Fruit fly (Drosophila melanogaster): ENCODE results near the gene Spp.

Spp gene

dm6 chr2L:510534-511014 is 33.9 kb downstream of the Spp start (continued):
- TF ChIP-seq zen2 (GFP tag; IDR thresholded peaks at IDR 0.05; ENCODE audit: partially characterized antibody) = no peak
- peak; percentile 60 for TF ChIP-seq pb (GFP tag; optimal IDR thresholded peaks at IDR 0.05)
- no peak for TF ChIP-seq ranshi (GFP tag; IDR thresholded peaks at IDR 0.05)
- TF ChIP-seq CG13624 (GFP tag; optimal IDR thresholded peaks at IDR 0.05) = peak; percentile 27
- TF ChIP-seq CG14441 (GFP tag; IDR thresholded peaks at IDR 0.05) = 0 out of 2 replicates have a peak, but pooled peaks have one; percentile 14
- peak; percentile 47 for TF ChIP-seq ewg (GFP tag; optimal IDR thresholded peaks at IDR 0.05)
- peak; percentile 41 for TF ChIP-seq fd96Cb (tag; optimal IDR thresholded peaks at IDR 0.05)
- peak; percentile 68 for TF ChIP-seq grn (GFP tag; optimal IDR thresholded peaks at IDR 0.05)
- peak; percentile 65 for TF ChIP-seq CG9876 (GFP tag; optimal IDR thresholded peaks at IDR 0.05)
- peak; percentile 14 for TF ChIP-seq CG17802 (tag; optimal IDR thresholded peaks at IDR 0.05)
- TF ChIP-seq CG16813 (GFP tag; IDR thresholded peaks at IDR 0.05; ENCODE audit: partially characterized antibody) = no peak
- no peak for TF ChIP-seq pan (optimal IDR thresholded peaks at IDR 0.05)
- no peak for TF ChIP-seq pan (GFP tag; optimal IDR thresholded peaks at IDR 0.05 in 1 of 2, IDR thresholded peaks at IDR 0.05 in 1 of 2)
- peak; percentile 62 for TF ChIP-seq CG13894 (tag; optimal IDR thresholded peaks at IDR 0.05)
- peak; percentile 59; the same call in 1 of the 2 replicates for TF ChIP-seq Atf6 (GFP tag; IDR thresholded peaks at IDR 0.05)
- TF ChIP-seq CG4730 (GFP tag; IDR thresholded peaks at IDR 0.05) = 0 out of 2 replicates have a peak, but pooled peaks have one; percentile 18
- no peak for TF ChIP-seq Ptx1 (GFP tag; IDR thresholded peaks at IDR 0.05)
- 0 out of 2 replicates have a peak, but pooled peaks have one; percentile 9 for TF ChIP-seq CG10366 (GFP tag; IDR thresholded peaks at IDR 0.05)
- peak; percentile 79 for TF ChIP-seq CG10543 (GFP tag; optimal IDR thresholded peaks at IDR 0.05)
- no peak for TF ChIP-seq zfh2 (GFP tag; optimal IDR thresholded peaks at IDR 0.05)
- peak; percentile 81 for TF ChIP-seq CG9727 (GFP tag; optimal IDR thresholded peaks at IDR 0.05)
- no peak for TF ChIP-seq CG34376 (GFP tag; optimal IDR thresholded peaks at IDR 0.05)
- TF ChIP-seq CG5180 (GFP tag; optimal IDR thresholded peaks at IDR 0.05) = peak; percentile 70
- TF ChIP-seq NC2α (GFP tag; optimal IDR thresholded peaks at IDR 0.05) = peak; percentile 75
- TF ChIP-seq Lhr (GFP tag; optimal IDR thresholded peaks at IDR 0.05) = peak; percentile 76
- TF ChIP-seq knrl (GFP tag; IDR thresholded peaks at IDR 0.05; ENCODE audit: partially characterized antibody) = no peak
- TF ChIP-seq CG10565 (GFP tag; optimal IDR thresholded peaks at IDR 0.05) = no peak
- peak; percentile 47 for TF ChIP-seq CG4707 (GFP tag; optimal IDR thresholded peaks at IDR 0.05)
- peak; percentile 51 for TF ChIP-seq HHEX (GFP tag; optimal IDR thresholded peaks at IDR 0.05)
- TF ChIP-seq Fer3 (tag; optimal IDR thresholded peaks at IDR 0.05) = peak; percentile 0
- TF ChIP-seq chm (GFP tag; IDR thresholded peaks at IDR 0.05) = peak; percentile 81; the same call in 1 of the 2 replicates
- no peak for TF ChIP-seq Poxn (GFP tag; IDR thresholded peaks at IDR 0.05)
- peak; percentile 64 for TF ChIP-seq Side (GFP tag; optimal IDR thresholded peaks at IDR 0.05)
- TF ChIP-seq sc (optimal IDR thresholded peaks at IDR 0.05) = no peak
- TF ChIP-seq sc (GFP tag; optimal IDR thresholded peaks at IDR 0.05) = peak; percentile 83
- peak; percentile 83 for TF ChIP-seq en (GFP tag; optimal IDR thresholded peaks at IDR 0.05)
- TF ChIP-seq pita (GFP tag; optimal IDR thresholded peaks at IDR 0.05) = no peak
- peak; percentile 77 for TF ChIP-seq CG18262 (tag; optimal IDR thresholded peaks at IDR 0.05)
- peak; percentile 96 for TF ChIP-seq sens (GFP tag)
- TF ChIP-seq CG4328 (GFP tag; optimal IDR thresholded peaks at IDR 0.05) = peak; percentile 53
- peak; percentile 59 to 76 for TF ChIP-seq chif (GFP tag; optimal IDR thresholded peaks at IDR 0.05)
- peak; percentile 52 for TF ChIP-seq CG4424 (GFP tag; optimal IDR thresholded peaks at IDR 0.05)
- TF ChIP-seq Max (GFP tag; optimal IDR thresholded peaks at IDR 0.05) = no peak
- peak; percentile 50 for TF ChIP-seq eyg (GFP tag; optimal IDR thresholded peaks at IDR 0.05)
- peak; percentile 72 for TF ChIP-seq trh (GFP tag; optimal IDR thresholded peaks at IDR 0.05)
- peak; percentile 62 for TF ChIP-seq CG4854 (GFP tag; optimal IDR thresholded peaks at IDR 0.05)
- peak; percentile 76 for TF ChIP-seq CG1233 (GFP tag; optimal IDR thresholded peaks at IDR 0.05)
- no peak for TF ChIP-seq BEAF-32 (GFP tag; optimal IDR thresholded peaks at IDR 0.05)
- TF ChIP-seq pnt (GFP tag; optimal IDR thresholded peaks at IDR 0.05) = peak; percentile 53
- peak; percentile 74 for TF ChIP-seq bab2 (GFP tag; optimal IDR thresholded peaks at IDR 0.05)
- TF ChIP-seq crc (GFP tag; optimal IDR thresholded peaks at IDR 0.05) = peak; percentile 40

Measured in whole organism, embryonic.